Fruit fly (Drosophila melanogaster) whole organism, embryonic: ENCODE results near the gene clumsy.

Experiments
- BEAF-32 ChIP-seq: fragments of 200-800 bp; sonication (Bioruptor generic); optimal IDR thresholded peaks from 3 replicates; lab custom pipeline; 2017; ENCODE audit warnings: missing biosample characterization, missing genetic modification characterization, mild to moderate bottlenecking, moderate library complexity, missing genetic modification reagents
- BtbVII ChIP-seq: fragments of 200-800 bp; sonication (Bioruptor generic); optimal IDR thresholded peaks from 3 replicates; lab custom pipeline; 2017; ENCODE audit warnings: missing biosample characterization, mild to moderate bottlenecking, missing genetic modification characterization
- CG10209 ChIP-seq: fragments of 200-800 bp; sonication (Bioruptor generic); optimal IDR thresholded peaks from 3 replicates; lab custom pipeline; 2017; ENCODE audit warnings: missing biosample characterization, mild to moderate bottlenecking, missing genetic modification characterization, missing genetic modification reagents
- CG10267 ChIP-seq: fragments of 200-800 bp; sonication (Bioruptor generic); optimal IDR thresholded peaks from 2 replicates; lab custom pipeline; 2018; ENCODE audit warnings: missing biosample characterization, mild to moderate bottlenecking, missing genetic modification characterization, moderate library complexity
- CG12236 ChIP-seq: fragments of 200-800 bp; sonication (Bioruptor generic); optimal IDR thresholded peaks from 2 replicates; lab custom pipeline; 2016; ENCODE audit warnings: missing biosample characterization, missing genetic modification characterization
- CG13123 ChIP-seq: fragments of 200-800 bp; sonication (Bioruptor generic); optimal IDR thresholded peaks from 2 replicates; lab custom pipeline; 2016; ENCODE audit warnings: missing biosample characterization, missing genetic modification characterization
- CG13894 ChIP-seq: fragments of 200-800 bp; sonication (Bioruptor generic); optimal IDR thresholded peaks from 3 replicates; lab custom pipeline; 2018; ENCODE audit warnings: missing biosample characterization, mild to moderate bottlenecking, missing genetic modification characterization, moderate library complexity
- CG1603 ChIP-seq: fragments of 200-800 bp; sonication (Bioruptor generic); optimal IDR thresholded peaks from 2 replicates; lab custom pipeline; 2019; ENCODE audit warnings: missing biosample characterization, mild to moderate bottlenecking, missing genetic modification characterization, moderate library complexity
- CG17612 ChIP-seq: fragments of 200-800 bp; sonication (Bioruptor generic); IDR thresholded peaks from 2 replicates; pipeline ENCODE4 v1.3.6; 2022; ENCODE audit warnings: missing biosample characterization, missing genetic modification characterization
- CG18011 ChIP-seq: fragments of 200-800 bp; sonication (Bioruptor generic); optimal IDR thresholded peaks from 2 replicates; lab custom pipeline; 2017; ENCODE audit warnings: missing biosample characterization, missing genetic modification characterization, mild to moderate bottlenecking, moderate library complexity, missing genotype
- CG2199 ChIP-seq: fragments of 200-800 bp; sonication (Bioruptor generic); IDR thresholded peaks from 3 replicates; pipeline ENCODE4 v1.3.6; 2022; ENCODE audit warnings: missing biosample characterization, missing genetic modification characterization
- CG2712 ChIP-seq: fragments of 200-800 bp; optimal IDR thresholded peaks from 3 replicates; lab custom pipeline; 2019; ENCODE audit warnings: missing biosample characterization, mild to moderate bottlenecking, missing genetic modification characterization, moderate library complexity
- CG2889 ChIP-seq: fragments of 200-800 bp; sonication (Bioruptor generic); IDR thresholded peaks from 3 replicates; pipeline ENCODE4 v1.3.6; 2022; ENCODE audit warnings: missing biosample characterization, missing genetic modification characterization
- CG32772 ChIP-seq: fragments of 200-800 bp; sonication (Bioruptor generic); IDR thresholded peaks from 2 replicates; pipeline ENCODE4 v1.3.6; 2022; ENCODE audit warnings: missing biosample characterization, missing genetic modification characterization
- CG3281 ChIP-seq: fragments of 200-800 bp; sonication (Bioruptor generic); optimal IDR thresholded peaks from 3 replicates; lab custom pipeline; 2017; ENCODE audit warnings: missing biosample characterization, mild to moderate bottlenecking, missing genetic modification characterization
- CG34376 ChIP-seq: fragments of 200-800 bp; sonication (Bioruptor generic); optimal IDR thresholded peaks from 2 replicates; lab custom pipeline; 2018; ENCODE audit warnings: missing biosample characterization, mild to moderate bottlenecking, missing genetic modification characterization
- CG43689 ChIP-seq: fragments of 200-800 bp; sonication (Bioruptor generic); IDR thresholded peaks from 2 replicates; pipeline ENCODE4 v1.3.6; 2022; ENCODE audit warnings: missing biosample characterization, missing genetic modification characterization
- CG7987 ChIP-seq: fragments of 200-800 bp; sonication (Bioruptor generic); optimal IDR thresholded peaks from 2 replicates; lab custom pipeline; 2018; ENCODE audit warnings: missing biosample characterization, mild to moderate bottlenecking, missing genetic modification characterization, moderate library complexity
- CG8388 ChIP-seq: fragments of 200-800 bp; sonication (Bioruptor generic); optimal IDR thresholded peaks from 2 replicates; lab custom pipeline; 2019; ENCODE audit warnings: missing biosample characterization, mild to moderate bottlenecking, missing genetic modification characterization, moderate library complexity
- Dip3 ChIP-seq: fragments of 200-800 bp; sonication (Bioruptor generic); optimal IDR thresholded peaks from 3 replicates; lab custom pipeline; 2016; ENCODE audit warnings: missing biosample characterization, missing genetic modification characterization
- Dp ChIP-seq: fragments of 200-800 bp; sonication (Bioruptor generic); optimal IDR thresholded peaks from 2 replicates; lab custom pipeline; 2018; ENCODE audit warnings: missing biosample characterization, mild to moderate bottlenecking, missing genetic modification characterization, moderate library complexity
- E2f2 ChIP-seq: fragments of 200-800 bp; sonication (Bioruptor generic); IDR thresholded peaks from 2 replicates; pipeline ENCODE4 v1.3.6; 2022; ENCODE audit warnings: missing biosample characterization, missing genetic modification characterization
- Ets65A ChIP-seq: fragments of 200-800 bp; sonication (Bioruptor generic); peaks from one replicate; lab custom pipeline; 2016; ENCODE audit warnings: missing biosample characterization, missing genetic modification characterization
- Hmx ChIP-seq: fragments of 200-800 bp; sonication (Bioruptor generic); optimal IDR thresholded peaks from 2 replicates; lab custom pipeline; 2016; ENCODE audit warnings: missing biosample characterization, missing genetic modification characterization
- NC2α ChIP-seq: fragments of 200-800 bp; sonication (Bioruptor generic); optimal IDR thresholded peaks from 2 replicates; lab custom pipeline; 2016; ENCODE audit warnings: missing biosample characterization, missing genetic modification characterization
- NFAT ChIP-seq: fragments of 200-800 bp; sonication (Bioruptor generic); IDR thresholded peaks from 2 replicates; pipeline ENCODE4 v1.3.6; 2022; ENCODE audit warnings: missing biosample characterization, missing genetic modification characterization
- NK7.1 ChIP-seq: fragments of 200-800 bp; sonication (Bioruptor generic); optimal IDR thresholded peaks from 3 replicates; lab custom pipeline; 2016; ENCODE audit warnings: missing biosample characterization, missing genetic modification characterization
- Scr ChIP-seq: fragments of 200-800 bp; sonication (Bioruptor generic); IDR thresholded peaks from 2 replicates; pipeline ENCODE4 v1.3.6; 2022; ENCODE audit warnings: missing biosample characterization, missing genetic modification characterization; ENCODE audit not compliant: partially characterized antibody
- Sox100B ChIP-seq: fragments of 200-800 bp; sonication (Bioruptor generic); optimal IDR thresholded peaks from 3 replicates; lab custom pipeline; 2018; ENCODE audit warnings: missing biosample characterization, mild to moderate bottlenecking, missing genetic modification characterization
- Xbp1 ChIP-seq: fragments of 200-800 bp; sonication (Bioruptor generic); optimal IDR thresholded peaks from 3 replicates; lab custom pipeline; 2016; ENCODE audit warnings: missing biosample characterization, mild to moderate bottlenecking, missing genetic modification characterization
- YL-1 ChIP-seq: fragments of 200-800 bp; sonication (Bioruptor generic); optimal IDR thresholded peaks from 3 replicates; lab custom pipeline; 2017; ENCODE audit warnings: missing biosample characterization, mild to moderate bottlenecking, missing genetic modification characterization
- aop ChIP-seq: fragments of 200-800 bp; sonication (Bioruptor generic); IDR thresholded peaks from 2 replicates; pipeline ENCODE4 v1.3.6; 2022; ENCODE audit warnings: missing biosample characterization, missing genetic modification characterization
- bbx ChIP-seq: fragments of 200-800 bp; sonication (Bioruptor generic); IDR thresholded peaks from 2 replicates; pipeline ENCODE4 v1.3.6; 2022; ENCODE audit warnings: missing biosample characterization, missing genetic modification characterization; ENCODE audit not compliant: partially characterized antibody
- bigmax ChIP-seq: fragments of 200-800 bp; sonication (Bioruptor generic); optimal IDR thresholded peaks from 2 replicates; lab custom pipeline; 2018; ENCODE audit warnings: missing biosample characterization, mild to moderate bottlenecking, missing genetic modification characterization
- crc ChIP-seq: fragments of 200-800 bp; sonication (Bioruptor generic); optimal IDR thresholded peaks from 2 replicates; lab custom pipeline; 2016; ENCODE audit warnings: missing biosample characterization, missing genetic modification characterization
- cwo ChIP-seq: fragments of 200-800 bp; sonication (Bioruptor generic); optimal IDR thresholded peaks from 3 replicates; lab custom pipeline; 2017; ENCODE audit warnings: missing biosample characterization, missing genetic modification characterization, mild to moderate bottlenecking, moderate library complexity, missing genetic modification reagents
- ems ChIP-seq: fragments of 200-800 bp; sonication (Bioruptor generic); optimal IDR thresholded peaks from 3 replicates; lab custom pipeline; 2016; ENCODE audit warnings: missing biosample characterization, missing genetic modification characterization
- fd3F ChIP-seq: fragments of 200-800 bp; sonication (Bioruptor generic); optimal IDR thresholded peaks from 2 replicates; lab custom pipeline; 2018; ENCODE audit warnings: missing biosample characterization, mild to moderate bottlenecking, missing genetic modification characterization, moderate library complexity
- ken ChIP-seq: fragments of 200-800 bp; sonication (Bioruptor generic); IDR thresholded peaks from 3 replicates; pipeline ENCODE4 v1.3.6; 2022; ENCODE audit warnings: missing biosample characterization, missing genetic modification characterization
- nau ChIP-seq: fragments of 200-800 bp; sonication (Bioruptor generic); optimal IDR thresholded peaks from 3 replicates; lab custom pipeline; 2017; ENCODE audit warnings: missing biosample characterization, mild to moderate bottlenecking, missing genetic modification characterization, missing genetic modification reagents
- nmo ChIP-seq: fragments of 200-800 bp; sonication (Bioruptor generic); optimal IDR thresholded peaks from 2 replicates; lab custom pipeline; 2018; ENCODE audit warnings: missing biosample characterization, mild to moderate bottlenecking, missing genetic modification characterization, moderate library complexity
- pb ChIP-seq: fragments of 200-800 bp; sonication (Bioruptor generic); optimal IDR thresholded peaks from 3 replicates; lab custom pipeline; 2016; ENCODE audit warnings: missing biosample characterization, missing genetic modification characterization
- psq ChIP-seq: fragments of 200-800 bp; sonication (Bioruptor generic); optimal IDR thresholded peaks from 2 replicates; lab custom pipeline; 2017; ENCODE audit warnings: missing biosample characterization, missing genetic modification characterization
- pzg ChIP-seq: fragments of 200-800 bp; sonication (Bioruptor generic); optimal IDR thresholded peaks from 3 replicates; lab custom pipeline; 2018; ENCODE audit warnings: missing biosample characterization, mild to moderate bottlenecking, missing genetic modification characterization, moderate library complexity
- repo ChIP-seq: fragments of 200-800 bp; sonication (Bioruptor generic); optimal IDR thresholded peaks from 2 replicates; lab custom pipeline; 2016; ENCODE audit warnings: missing biosample characterization, missing genetic modification characterization
- rib ChIP-seq: fragments of 200-800 bp; sonication (Bioruptor generic); IDR thresholded peaks from 2 replicates; pipeline ENCODE4 v1.3.6; 2022; ENCODE audit warnings: missing biosample characterization, missing genetic modification characterization
- sd ChIP-seq: fragments of 200-800 bp; sonication (Bioruptor generic); optimal IDR thresholded peaks from 3 replicates; lab custom pipeline; 2018; ENCODE audit warnings: missing biosample characterization, mild to moderate bottlenecking, missing genetic modification characterization, moderate library complexity
- sens ChIP-seq: fragments of 200-800 bp; sonication (Bioruptor generic); peaks from one replicate; lab custom pipeline; 2016; ENCODE audit warnings: missing biosample characterization, missing genetic modification characterization
- slbo ChIP-seq: fragments of 200-800 bp; sonication (Bioruptor generic); IDR thresholded peaks from 2 replicates; pipeline ENCODE4 v1.3.6; 2022; ENCODE audit warnings: missing biosample characterization, missing genetic modification characterization
- sr ChIP-seq: fragments of 200-800 bp; sonication (Bioruptor generic); IDR thresholded peaks from 3 replicates; pipeline ENCODE4 v1.3.6; 2022; ENCODE audit warnings: missing biosample characterization, missing genetic modification characterization
- trh ChIP-seq: fragments of 200-800 bp; sonication (Bioruptor generic); optimal IDR thresholded peaks from 2 replicates; lab custom pipeline; 2016; ENCODE audit warnings: missing biosample characterization, missing genetic modification characterization

Gene clumsy

DNA sequence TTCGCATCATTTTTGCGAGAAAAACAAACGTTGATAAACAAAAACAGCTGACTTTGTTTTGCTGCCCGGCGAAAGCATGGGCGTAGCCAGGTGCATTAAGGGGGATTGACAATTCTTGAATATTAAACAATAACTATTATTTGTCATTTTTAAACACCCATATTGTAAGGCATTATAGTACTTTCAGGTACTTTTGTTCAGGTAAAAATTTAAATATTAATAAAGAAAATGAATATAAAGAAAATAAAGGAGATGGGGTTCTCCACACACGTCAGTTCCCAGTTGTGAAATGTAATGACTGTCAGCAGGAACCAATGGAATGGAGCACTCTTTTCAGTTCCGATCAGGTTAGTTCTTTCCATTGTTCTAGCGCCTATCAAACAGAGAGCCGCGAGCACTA lies 47.7 kb upstream of the clumsy start, which contains the start of the genes Coq3 and Pld3 (continued):
- peak; percentile 49 for TF ChIP-seq repo (GFP tag; lab: Kevin White, UChicago)
- peak; percentile 80 for TF ChIP-seq nmo (GFP tag; lab: Kevin White, UChicago)
- peak; percentile 3 for TF ChIP-seq BEAF-32 (GFP tag; lab: Kevin White, UChicago)
- TF ChIP-seq pzg (GFP tag; lab: Kevin White, UChicago): peak; percentile 32
- peak; percentile 74 for TF ChIP-seq CG10267 (tag; lab: Kevin White, UChicago)
- peak; percentile 88 for TF ChIP-seq CG2712 (tag; lab: Kevin White, UChicago)
- peak; percentile 95 for TF ChIP-seq Ets65A (GFP tag; lab: Kevin White, UChicago)
- no peak for TF ChIP-seq CG17612 (GFP tag; lab: Robert Waterston, UW)
- TF ChIP-seq NC2α: no peak
- TF ChIP-seq Hmx (GFP tag; lab: Kevin White, UChicago): peak; percentile 65
- TF ChIP-seq cwo (GFP tag; lab: Kevin White, UChicago): peak; percentile 80
- peak; percentile 82 for TF ChIP-seq CG13894
- TF ChIP-seq CG12236 (GFP tag; lab: Kevin White, UChicago): no peak
- TF ChIP-seq fd3F (GFP tag; lab: Kevin White, UChicago): peak; percentile 66
- no peak for TF ChIP-seq nau (GFP tag; lab: Kevin White, UChicago)
- peak; percentile 73 for TF ChIP-seq CG43689 (GFP tag; lab: Robert Waterston, UW)
- TF ChIP-seq Scr (GFP tag; lab: Robert Waterston, UW): no peak
- peak; percentile 47 for TF ChIP-seq YL-1 (GFP tag; lab: Kevin White, UChicago)
- TF ChIP-seq CG34376: peak; percentile 70
- TF ChIP-seq psq (GFP tag; lab: Kevin White, UChicago): no peak
- peak; percentile 61; the same call in 2 of the 3 replicates for TF ChIP-seq ken (GFP tag; lab: Robert Waterston, UW)
- peak; percentile 84 for TF ChIP-seq CG3281 (GFP tag; lab: Kevin White, UChicago)
- TF ChIP-seq trh (GFP tag; lab: Kevin White, UChicago): peak; percentile 19
- TF ChIP-seq slbo (GFP tag; lab: Robert Waterston, UW): peak; percentile 89
- peak; percentile 72 for TF ChIP-seq Dip3 (GFP tag; lab: Kevin White, UChicago)
- peak; percentile 73 for TF ChIP-seq CG32772 (GFP tag; lab: Robert Waterston, UW)
- 0 out of 3 replicates have a peak, but pooled peaks have one; percentile 36 for TF ChIP-seq sr
- peak; percentile 38 for TF ChIP-seq crc
- TF ChIP-seq CG13123 (GFP tag; lab: Kevin White, UChicago): peak; percentile 57
- TF ChIP-seq Dp (GFP tag; lab: Kevin White, UChicago): no peak
- peak; percentile 0 for TF ChIP-seq NK7.1 (GFP tag; lab: Kevin White, UChicago)
- peak; percentile 61 for TF ChIP-seq bigmax (GFP tag; lab: Kevin White, UChicago)
- peak; percentile 80 for TF ChIP-seq NFAT (GFP tag; lab: Robert Waterston, UW)
- TF ChIP-seq BtbVII: peak; percentile 80
- TF ChIP-seq CG18011 (GFP tag; lab: Kevin White, UChicago): peak; percentile 76
- peak; percentile 81 for TF ChIP-seq CG10209 (GFP tag; lab: Kevin White, UChicago)
- TF ChIP-seq sens: peak; percentile 96
- no peak for TF ChIP-seq sd (tag; lab: Kevin White, UChicago)
- TF ChIP-seq ems (GFP tag; lab: Kevin White, UChicago): peak; percentile 71
- peak; percentile 75 for TF ChIP-seq CG1603
- no peak for TF ChIP-seq bbx (GFP tag; lab: Robert Waterston, UW)
- TF ChIP-seq Sox100B (GFP tag; lab: Kevin White, UChicago): peak; percentile 69
- TF ChIP-seq CG2889 (GFP tag; lab: Robert Waterston, UW): peak; percentile 75; the same call in 2 of the 3 replicates
- TF ChIP-seq E2f2 (GFP tag; lab: Robert Waterston, UW): peak; percentile 71
- TF ChIP-seq CG8388 (GFP tag; lab: Kevin White, UChicago): peak; percentile 75
- TF ChIP-seq CG7987: peak; percentile 64
- peak; percentile 63 for TF ChIP-seq rib (GFP tag; lab: Robert Waterston, UW)
- no peak for TF ChIP-seq pb (GFP tag; lab: Kevin White, UChicago)
- 0 out of 3 replicates have a peak, but pooled peaks have one; percentile 38 for TF ChIP-seq CG2199 (GFP tag; lab: Robert Waterston, UW)
- TF ChIP-seq aop (GFP tag; lab: Robert Waterston, UW): peak; percentile 63; the same call in 1 of the 2 replicates
- peak; percentile 87 for TF ChIP-seq Xbp1
